Worm (Caenorhabditis elegans) whole organism, L4 larva: ENCODE measurements around the gene ugt-19.

Experiments used
- F49E8.2 ChIP-seq: sonication (generic microtip); optimal IDR thresholded peaks from 2 replicates; lab custom pipeline; 2016; ENCODE audit warnings: missing compliant biosample characterization, mild to moderate bottlenecking, missing genetic modification characterization, borderline replicate concordance
- ceh-28 ChIP-seq: fragments of 150-350 bp; optimal IDR thresholded peaks from 2 replicates; lab custom pipeline; 2014; ENCODE audit warnings: missing biosample characterization, missing genetic modification reagents, missing genetic modification characterization
- dpl-1 ChIP-seq: fragments of 150-350 bp; optimal IDR thresholded peaks from 2 replicates; lab custom pipeline; 2014; ENCODE audit warnings: missing biosample characterization, missing genetic modification reagents, missing genetic modification characterization
- dve-1 ChIP-seq: sonication (generic microtip); optimal IDR thresholded peaks from 2 replicates; lab custom pipeline; 2017; ENCODE audit warnings: antibody characterized with exemption, mild to moderate bottlenecking, missing genetic modification characterization, missing compliant biosample characterization; ENCODE audit not compliant: insufficient read depth
- lin-38 ChIP-seq: fragments of 200-800 bp; sonication (Bioruptor generic); IDR thresholded peaks from 2 replicates; pipeline ENCODE4 v1.3.6; 2022; ENCODE audit warnings: missing genetic modification reagents, missing genetic modification characterization, missing compliant biosample characterization
- rbr-2 ChIP-seq: sonication (generic microtip); optimal IDR thresholded peaks from 2 replicates; lab custom pipeline; 2016; ENCODE audit warnings: missing genotype, missing genetic modification characterization, missing compliant biosample characterization
- unc-62 ChIP-seq, 3 experiments: fragments of 150-350 bp in 1 of 3; sonication (generic microtip); optimal IDR thresholded peaks in 2 of 3; peaks in 1 of 3; 1 replicate in 1 of 3; 2 replicates in 2 of 3; lab custom pipeline; 2014 to 2017; ENCODE audit warnings: missing biosample characterization in 3 of 3, missing genetic modification characterization in 3 of 3, missing genetic modification reagents in 3 of 3, missing genotype in 1 of 3
- ztf-11 ChIP-seq: fragments of 150-350 bp; optimal IDR thresholded peaks from 2 replicates; lab custom pipeline; 2014; ENCODE audit warnings: missing biosample characterization, missing genetic modification characterization

ce11 chrIV:6095357-6095858, 15.7 kb upstream of the ugt-19 start, which contains the start of gene lag-1:
- TF ChIP-seq ceh-28 (no peak), dve-1 (tag; lab: Kevin White, UChicago) (no peak), unc-62 (GFP tag; optimal IDR thresholded peaks at IDR 0.05 in 1 of 2; lab: Kevin White, UChicago) (no peak), unc-62 (tag; optimal IDR thresholded peaks at IDR 0.05; lab: Kevin White, UChicago) (no peak), ztf-11 (tag; lab: Kevin White, UChicago) (no peak), F49E8.2 (tag; lab: Kevin White, UChicago) (no peak), dpl-1 (no peak), rbr-2 (tag; lab: Kevin White, UChicago) (no peak), lin-38 (GFP tag; lab: Robert Waterston, UW) (no peak)
